Worm (Caenorhabditis elegans) whole organism, young adult: ENCODE measurements around the gene gem-1.

ENCODE experiments used
- C06A6.2 ChIP-seq: fragments of 200-800 bp; sonication (Bioruptor generic); conservative IDR thresholded peaks from 2 replicates; pipeline ENCODE4 v1.3.6; 2022; ENCODE audit warnings: missing genetic modification characterization, missing compliant biosample characterization
- F22D6.2 ChIP-seq: sonication (generic microtip); optimal IDR thresholded peaks from 2 replicates; lab custom pipeline; 2016; ENCODE audit warnings: mild to moderate bottlenecking, missing genetic modification characterization, missing compliant biosample characterization
- F23B12.7 ChIP-seq: sonication (generic microtip); optimal IDR thresholded peaks from 2 replicates; lab custom pipeline; 2017; ENCODE audit warnings: missing genetic modification characterization, mild to moderate bottlenecking, missing compliant biosample characterization, antibody characterized with exemption, moderate library complexity; ENCODE audit not compliant: insufficient read depth
- F37B4.10 ChIP-seq: fragments of 200-800 bp; sonication (Bioruptor generic); IDR thresholded peaks from 2 replicates; pipeline ENCODE4 v1.3.6; 2022; ENCODE audit warnings: missing genetic modification characterization, missing compliant biosample characterization
- Y56A3A.18 ChIP-seq: fragments of 200-800 bp; sonication (Bioruptor generic); IDR thresholded peaks from 2 replicates; pipeline ENCODE4 v1.3.6; 2022; ENCODE audit warnings: missing genetic modification reagents, missing genetic modification characterization, missing compliant biosample characterization
- Y67H2A.10 ChIP-seq: fragments of 200-800 bp; sonication (Bioruptor generic); conservative IDR thresholded peaks from 2 replicates; pipeline ENCODE4 v1.3.6; 2022; ENCODE audit warnings: missing genetic modification reagents, missing genetic modification characterization, missing compliant biosample characterization
- Y95B8A.8 ChIP-seq: fragments of 200-800 bp; sonication (Bioruptor generic); IDR thresholded peaks from 2 replicates; pipeline ENCODE4 v1.3.6; 2022; ENCODE audit warnings: missing genetic modification reagents, missing genetic modification characterization, missing compliant biosample characterization
- ZK185.1 ChIP-seq: sonication (generic microtip); optimal IDR thresholded peaks from 2 replicates; lab custom pipeline; 2016; ENCODE audit warnings: mild to moderate bottlenecking, missing genetic modification characterization, missing compliant biosample characterization; ENCODE audit not compliant: poor library complexity, severe bottlenecking
- attf-3 ChIP-seq: fragments of 200-800 bp; sonication (Bioruptor generic); conservative IDR thresholded peaks from 2 replicates; pipeline ENCODE4 v1.3.6; 2022; ENCODE audit warnings: missing genetic modification reagents, missing genetic modification characterization, missing compliant biosample characterization
- attf-6 ChIP-seq: fragments of 200-800 bp; sonication (Bioruptor generic); IDR thresholded peaks from 2 replicates; pipeline ENCODE4 v1.3.6; 2022; ENCODE audit warnings: missing genetic modification reagents, missing genetic modification characterization, missing compliant biosample characterization
- cebp-1 ChIP-seq, 2 experiments: fragments of 200-800 bp in 1 of 2; sonication (Bioruptor generic) in 1 of 2; sonication (generic microtip) in 1 of 2; IDR thresholded peaks in 1 of 2; optimal IDR thresholded peaks in 1 of 2; 2 replicates each; pipeline versions ENCODE4 v1.3.6 to Lab custom; 2017 to 2022; ENCODE audit warnings: missing compliant biosample characterization in 2 of 2, missing genetic modification characterization in 2 of 2, mild to moderate bottlenecking in 1 of 2, missing genetic modification reagents in 1 of 2, moderate library complexity in 1 of 2
- ceh-58 ChIP-seq: fragments of 200-800 bp; sonication (Bioruptor generic); IDR thresholded peaks from 2 replicates; pipeline ENCODE4 v1.3.6; 2022; ENCODE audit warnings: missing genetic modification characterization, missing compliant biosample characterization
- die-1 ChIP-seq: sonication (generic microtip); optimal IDR thresholded peaks from 2 replicates; lab custom pipeline; 2016; ENCODE audit warnings: missing genotype, mild to moderate bottlenecking, missing genetic modification characterization, missing compliant biosample characterization
- dpff-1 ChIP-seq: sonication (generic microtip); optimal IDR thresholded peaks from 2 replicates; lab custom pipeline; 2017; ENCODE audit warnings: mild to moderate bottlenecking, missing genetic modification characterization, missing compliant biosample characterization
- egl-18 ChIP-seq: fragments of 200-800 bp; sonication (Bioruptor generic); IDR thresholded peaks from 2 replicates; pipeline ENCODE4 v1.3.6; 2022; ENCODE audit warnings: missing genetic modification reagents, missing genetic modification characterization, missing compliant biosample characterization
- fkh-3 ChIP-seq: sonication (generic microtip); optimal IDR thresholded peaks from 2 replicates; lab custom pipeline; 2016; ENCODE audit warnings: mild to moderate bottlenecking, missing genetic modification characterization, missing compliant biosample characterization
- gei-17 ChIP-seq: fragments of 200-800 bp; sonication (Bioruptor generic); optimal IDR thresholded peaks from 2 replicates; lab custom pipeline; 2018; ENCODE audit warnings: mild to moderate bottlenecking, missing genetic modification characterization, missing compliant biosample characterization
- hlh-12 ChIP-seq: sonication (generic microtip); optimal IDR thresholded peaks from 2 replicates; lab custom pipeline; 2016; ENCODE audit warnings: missing genetic modification characterization, missing compliant biosample characterization
- hmg-20 ChIP-seq: fragments of 200-800 bp; sonication (Bioruptor generic); IDR thresholded peaks from 2 replicates; pipeline ENCODE4 v1.3.6; 2022; ENCODE audit warnings: missing genetic modification reagents, missing genetic modification characterization, missing compliant biosample characterization
- let-607 ChIP-seq, 2 experiments: fragments of 200-800 bp in 1 of 2; sonication (Bioruptor generic) in 1 of 2; sonication (generic microtip) in 1 of 2; optimal IDR thresholded peaks; 2 replicates each; lab custom pipeline; 2016 to 2018; ENCODE audit warnings: mild to moderate bottlenecking in 2 of 2, missing compliant biosample characterization in 2 of 2, missing genetic modification characterization in 2 of 2, moderate library complexity in 2 of 2, missing genotype in 1 of 2
- lin-35 ChIP-seq, 3 experiments: fragments of 150-350 bp in 2 of 3; sonication (generic microtip) in 1 of 3; optimal IDR thresholded peaks; 2 replicates each; lab custom pipeline; 2014 to 2018; ENCODE audit warnings: missing biosample characterization in 3 of 3, missing genetic modification characterization in 3 of 3, missing genetic modification reagents in 3 of 3
- lin-40 ChIP-seq: sonication (generic microtip); optimal IDR thresholded peaks from 2 replicates; lab custom pipeline; 2016; ENCODE audit warnings: missing genetic modification characterization, mild to moderate bottlenecking, missing compliant biosample characterization, missing genotype, missing genetic modification reagents
- lsl-1 ChIP-seq: fragments of 200-800 bp; sonication (Bioruptor generic); optimal IDR thresholded peaks from 2 replicates; lab custom pipeline; 2018; ENCODE audit warnings: mild to moderate bottlenecking, missing genetic modification characterization, moderate library complexity, missing compliant biosample characterization
- mcd-1 ChIP-seq: fragments of 200-800 bp; sonication (Bioruptor generic); IDR thresholded peaks from 2 replicates; pipeline ENCODE4 v1.3.6; 2022; ENCODE audit warnings: missing genetic modification reagents, missing genetic modification characterization, missing compliant biosample characterization
- nhr-120 ChIP-seq: fragments of 200-800 bp; sonication (Bioruptor generic); IDR thresholded peaks from 2 replicates; pipeline ENCODE4 v1.3.6; 2022; ENCODE audit warnings: missing genetic modification characterization, missing compliant biosample characterization
- nhr-80 ChIP-seq: sonication (generic microtip); optimal IDR thresholded peaks from 2 replicates; lab custom pipeline; 2016; ENCODE audit warnings: missing genetic modification characterization, missing compliant biosample characterization
- nhr-90 ChIP-seq: sonication (generic microtip); optimal IDR thresholded peaks from 2 replicates; lab custom pipeline; 2016; ENCODE audit warnings: missing genotype, mild to moderate bottlenecking, missing genetic modification characterization, missing compliant biosample characterization
- snpc-4 ChIP-seq, 5 experiments: fragments of 150-350 bp in 1 of 5; sonication (generic microtip) in 4 of 5; optimal IDR thresholded peaks; 2 replicates each; lab custom pipeline; 2014 to 2018; ENCODE audit warnings: missing genetic modification characterization in 5 of 5, missing biosample characterization in 3 of 5, antibody characterized with exemption in 2 of 5, mild to moderate bottlenecking in 2 of 5, missing compliant biosample characterization in 2 of 5, missing genotype in 2 of 5, moderate library complexity in 2 of 5, missing genetic modification reagents in 1 of 5
- somi-1 ChIP-seq: fragments of 200-800 bp; sonication (Bioruptor generic); optimal IDR thresholded peaks from 2 replicates; lab custom pipeline; 2018; ENCODE audit warnings: mild to moderate bottlenecking, missing genetic modification characterization, missing compliant biosample characterization
- sptf-2 ChIP-seq: fragments of 200-800 bp; sonication (Bioruptor generic); optimal IDR thresholded peaks from 2 replicates; lab custom pipeline; 2018; ENCODE audit warnings: mild to moderate bottlenecking, missing genetic modification characterization, missing compliant biosample characterization
- tbp1 ChIP-seq: fragments of 200-800 bp; sonication (Bioruptor generic); optimal IDR thresholded peaks from 2 replicates; lab custom pipeline; 2018; ENCODE audit warnings: mild to moderate bottlenecking, missing genetic modification characterization, missing compliant biosample characterization
- tlf-1 ChIP-seq: fragments of 200-800 bp; sonication (Bioruptor generic); optimal IDR thresholded peaks from 2 replicates; lab custom pipeline; 2018; ENCODE audit warnings: mild to moderate bottlenecking, missing genetic modification characterization, missing compliant biosample characterization
- unc-62 ChIP-seq: fragments of 150-350 bp; optimal IDR thresholded peaks from 2 replicates; lab custom pipeline; 2014; ENCODE audit warnings: missing biosample characterization, missing genetic modification reagents, missing genetic modification characterization
- xnd-1 ChIP-seq: sonication (generic microtip); optimal IDR thresholded peaks from 2 replicates; lab custom pipeline; 2016; ENCODE audit warnings: missing genotype, missing genetic modification reagents, missing genetic modification characterization, missing compliant biosample characterization
- ztf-25 ChIP-seq: fragments of 200-800 bp; sonication (Bioruptor generic); IDR thresholded peaks from 2 replicates; pipeline ENCODE4 v1.3.6; 2022; ENCODE audit warnings: missing genetic modification reagents, missing genetic modification characterization, missing compliant biosample characterization
- ztf-26 ChIP-seq: sonication (generic microtip); optimal IDR thresholded peaks from 2 replicates; lab custom pipeline; 2017; ENCODE audit warnings: missing genetic modification characterization, missing compliant biosample characterization

gem-1 gene

DNA sequence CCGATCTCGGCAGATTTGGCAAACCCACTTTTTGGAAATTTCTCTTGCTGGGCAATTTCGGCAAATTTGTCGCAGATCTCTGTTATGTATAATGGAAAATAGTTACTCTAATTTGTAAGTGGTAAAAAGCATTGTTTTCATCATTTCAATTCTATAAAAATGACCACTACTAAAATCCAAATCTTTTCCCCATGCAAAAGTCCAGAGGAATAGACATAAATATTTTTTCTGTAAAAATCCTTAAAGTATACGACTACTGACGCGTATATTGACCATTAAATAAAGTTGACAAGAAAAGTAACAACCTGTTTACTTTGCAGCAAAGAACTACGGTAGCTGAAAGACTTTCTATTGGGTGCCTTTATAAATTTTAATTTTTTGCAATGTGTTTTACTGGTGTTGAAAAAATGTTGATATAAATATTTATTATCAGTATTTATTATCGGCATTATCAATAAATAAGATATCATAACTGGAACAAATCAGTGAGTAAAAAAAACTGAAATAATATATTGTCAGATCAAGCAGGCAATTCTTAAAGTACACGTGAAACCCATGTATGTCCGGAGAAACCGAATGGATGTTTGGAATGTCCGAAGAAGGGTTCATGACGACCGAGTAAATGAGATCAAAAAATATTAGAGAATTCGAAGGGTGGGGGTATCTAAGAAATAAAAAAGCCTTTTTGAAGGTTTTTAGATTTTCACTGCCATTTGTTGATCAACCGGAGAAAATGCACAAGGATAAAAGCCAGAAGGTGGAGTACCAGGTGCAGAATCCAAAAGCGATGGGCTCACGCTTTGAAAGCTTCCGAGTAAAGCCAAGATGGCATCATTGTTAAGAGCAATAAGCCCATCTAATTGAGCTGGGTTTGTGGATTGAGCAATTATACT lies 27.3 kb downstream of the gem-1 start (continued):
- TF ChIP-seq lsl-1 (GFP tag; lab: Kevin White, UChicago) = no peak

DNA sequence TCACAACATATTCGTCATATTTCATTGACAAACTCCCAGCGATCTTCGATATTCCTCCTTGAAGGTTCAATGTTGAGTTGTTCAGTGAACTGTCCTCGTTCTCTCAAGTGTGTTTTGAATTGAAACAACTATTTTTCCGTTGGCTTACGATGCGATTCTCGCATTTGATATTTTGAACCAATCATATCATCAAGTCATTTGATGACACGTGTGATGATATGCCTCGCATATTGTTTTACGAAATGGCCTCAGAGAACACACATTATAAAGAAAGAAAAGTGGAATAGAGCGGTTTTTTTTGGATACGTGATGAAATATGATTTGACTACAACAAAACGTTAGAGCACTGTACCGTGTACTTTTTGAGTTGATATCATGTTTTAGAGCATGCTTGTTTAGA lies 28.4 kb downstream of the gem-1 start:
- TF ChIP-seq nhr-120 (GFP tag; lab: Robert Waterston, UW) (no peak), hlh-12 (tag; lab: Kevin White, UChicago) (no peak), tbp1 (GFP tag; lab: Kevin White, UChicago) (peak; percentile 4), F22D6.2 (tag; lab: Kevin White, UChicago) (no peak), tlf-1 (GFP tag; lab: Kevin White, UChicago) (no peak), ztf-25 (GFP tag; lab: Robert Waterston, UW) (no peak), somi-1 (peak; percentile 43), F23B12.7 (tag; lab: Kevin White, UChicago) (peak; percentile 24), gei-17 (no peak), mcd-1 (GFP tag; lab: Robert Waterston, UW) (no peak), sptf-2 (no peak), lin-35 (GFP tag; optimal IDR thresholded peaks at IDR 0.05; lab: Kevin White, UChicago) (peak in 1 of 3 experiments; percentile 4), snpc-4 (GFP tag; optimal IDR thresholded peaks at IDR 0.05; lab: Kevin White, UChicago) (no peak), snpc-4 (tag; optimal IDR thresholded peaks at IDR 0.05; lab: Kevin White, UChicago) (peak in 2 of 4 experiments; percentile 16 to 19), C06A6.2 (GFP tag; lab: Robert Waterston, UW) (peak; percentile 63; the same call in 1 of the 2 replicates), lin-40 (peak; percentile 63), Y56A3A.18 (GFP tag; lab: Robert Waterston, UW) (no peak), unc-62 (GFP tag; lab: Kevin White, UChicago) (peak; percentile 23), ZK185.1 (tag; lab: Kevin White, UChicago) (peak; percentile 71), nhr-90 (no peak), let-607 (tag; optimal IDR thresholded peaks at IDR 0.05; lab: Kevin White, UChicago) (peak in 1 of 2 experiments; percentile 81), cebp-1 (GFP tag; IDR thresholded peaks at IDR 0.05; lab: Robert Waterston, UW) (peak; percentile 65; the same call in 1 of the 2 replicates), cebp-1 (tag; optimal IDR thresholded peaks at IDR 0.05; lab: Kevin White, UChicago) (peak; percentile 85), ztf-26 (tag; lab: Kevin White, UChicago) (peak; percentile 78), nhr-80 (tag; lab: Kevin White, UChicago) (peak; percentile 41)

DNA sequence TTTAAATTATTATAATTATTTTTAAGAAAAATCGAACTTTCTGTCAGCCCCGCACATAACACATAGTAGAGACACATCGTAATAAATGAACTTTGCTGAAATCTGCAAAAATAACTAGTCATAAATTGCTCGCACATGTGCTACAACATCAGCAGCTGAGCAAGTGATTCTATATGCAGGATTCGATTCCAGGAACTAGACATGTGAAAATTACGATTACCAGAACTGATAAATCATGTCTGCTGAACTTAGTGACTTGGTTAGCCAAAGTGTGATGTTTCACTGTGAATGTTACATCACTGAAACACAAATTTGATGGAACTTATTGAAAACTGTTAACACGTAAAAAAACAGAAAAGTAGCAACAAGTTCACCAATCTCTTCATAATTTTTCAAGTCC lies 29.5 kb downstream of the gem-1 start:
- TF ChIP-seq Y67H2A.10 = no peak
- no peak for TF ChIP-seq egl-18 (GFP tag; lab: Robert Waterston, UW)
- no peak for TF ChIP-seq fkh-3 (tag; lab: Kevin White, UChicago)
- no peak for TF ChIP-seq dpff-1 (tag; lab: Kevin White, UChicago)
- TF ChIP-seq xnd-1 (tag; lab: Kevin White, UChicago) = no peak
- TF ChIP-seq Y95B8A.8 (GFP tag; lab: Robert Waterston, UW) = no peak
- TF ChIP-seq attf-3 (GFP tag; lab: Robert Waterston, UW) = no peak
- TF ChIP-seq hmg-20 = no peak
- no peak for TF ChIP-seq tbp1 (GFP tag; lab: Kevin White, UChicago)
- no peak for TF ChIP-seq die-1 (tag; lab: Kevin White, UChicago)
- no peak for TF ChIP-seq ceh-58 (GFP tag; lab: Robert Waterston, UW)
- TF ChIP-seq nhr-80 (tag; lab: Kevin White, UChicago) = no peak
- TF ChIP-seq F22D6.2 (tag; lab: Kevin White, UChicago) = no peak
- TF ChIP-seq attf-6 (GFP tag; lab: Robert Waterston, UW) = no peak
- no peak for TF ChIP-seq F37B4.10 (GFP tag; lab: Robert Waterston, UW)
